Worm (Caenorhabditis elegans): Measurements from ENCODE around the gene R08F11.7.

The R08F11.7 gene

DNA sequence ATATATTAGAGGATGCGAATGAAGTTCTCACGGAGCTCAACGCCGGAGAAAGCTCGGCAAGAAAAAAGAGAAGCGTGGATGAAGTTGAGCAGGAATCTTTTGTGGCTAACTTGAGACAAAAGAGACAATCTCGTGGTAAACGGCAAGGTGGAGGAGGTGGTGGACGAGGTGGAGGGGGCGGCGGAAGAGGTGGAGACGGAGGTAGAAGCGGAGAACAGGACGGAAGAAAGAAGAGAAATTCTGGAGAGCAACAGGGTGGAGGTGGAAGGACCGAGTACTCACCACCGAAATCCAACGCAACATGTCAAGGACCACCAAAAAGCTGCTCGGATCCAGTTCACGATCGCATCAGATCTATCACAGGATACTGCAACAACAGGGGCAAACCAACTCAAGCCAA is 554 bp downstream of the R08F11.7 start:
- no peak for TF ChIP-seq scrt-1 (GFP tag; IDR thresholded peaks at IDR 0.05)
- TF ChIP-seq tbx-37 (GFP tag; conservative IDR thresholded peaks at IDR 0.05), result no peak
- no peak for TF ChIP-seq ceh-13 (GFP tag; optimal IDR thresholded peaks at IDR 0.05)
- TF ChIP-seq sea-1 (GFP tag; conservative IDR thresholded peaks at IDR 0.05), result no peak
- TF ChIP-seq ets-7 (tag; optimal IDR thresholded peaks at IDR 0.05), result no peak
- no peak for TF ChIP-seq hnd-1 (tag; optimal IDR thresholded peaks at IDR 0.05)
- TF ChIP-seq ama-1 (optimal IDR thresholded peaks at IDR 0.05), result no peak
- no peak for TF ChIP-seq F13C5.2 (tag; optimal IDR thresholded peaks at IDR 0.05)
- no peak for TF ChIP-seq tra-4 (tag; optimal IDR thresholded peaks at IDR 0.05)
- no peak for TF ChIP-seq flt-1 (GFP tag; IDR thresholded peaks at IDR 0.05)
- no peak for TF ChIP-seq B0310.2 (tag; optimal IDR thresholded peaks at IDR 0.05)
- no peak for TF ChIP-seq hmbx-1 (tag; optimal IDR thresholded peaks at IDR 0.05)
- TF ChIP-seq hmg-4 (GFP tag; optimal IDR thresholded peaks at IDR 0.05), result no peak
- no peak for TF ChIP-seq aly-1 (tag; optimal IDR thresholded peaks at IDR 0.05)
- no peak for TF ChIP-seq ceh-36 (tag; optimal IDR thresholded peaks at IDR 0.05)

DNA sequence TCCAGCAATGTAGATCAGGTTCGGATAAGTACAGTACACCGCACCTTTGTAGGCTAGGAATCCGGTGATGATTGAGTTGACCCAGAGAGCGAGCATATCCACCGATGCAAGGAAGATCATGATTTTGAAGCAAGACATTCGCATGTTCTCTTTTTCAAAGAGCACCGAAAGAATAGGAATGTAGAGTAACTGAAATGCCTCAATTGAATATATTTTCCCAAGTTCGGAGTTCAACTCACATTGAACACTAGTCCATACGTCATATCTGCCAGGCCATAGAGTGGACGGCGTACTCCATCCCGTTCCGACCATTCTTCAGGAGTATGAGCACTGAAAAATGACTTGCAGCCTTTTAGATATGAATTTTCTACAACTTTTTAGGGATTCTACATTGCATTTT is 9.9 kb downstream of the R08F11.7 start:
- no peak for TF ChIP-seq ceh-13 (GFP tag; optimal IDR thresholded peaks at IDR 0.05)
- TF ChIP-seq ceh-36 (tag; optimal IDR thresholded peaks at IDR 0.05), result no peak
- TF ChIP-seq hnd-1 (tag; optimal IDR thresholded peaks at IDR 0.05), result no peak

DNA sequence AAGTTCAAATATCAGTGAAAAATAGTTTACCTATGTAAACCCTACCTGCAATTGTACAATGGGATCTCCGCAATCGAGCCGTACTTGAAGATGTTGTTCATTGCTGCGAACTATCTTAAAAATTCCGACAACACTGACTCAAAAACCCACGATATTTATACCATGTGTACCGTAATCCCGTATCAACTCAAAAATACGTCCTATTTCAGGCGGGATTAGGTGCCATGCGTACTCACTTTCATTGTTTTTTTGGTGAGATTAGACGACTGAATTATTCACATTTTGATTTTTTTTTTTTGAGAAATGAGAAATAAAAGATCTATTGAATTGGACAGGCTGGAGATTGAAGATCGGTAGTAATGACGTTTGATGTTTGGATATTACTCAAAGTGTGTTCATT is 10.5 kb downstream of the R08F11.7 start, which contains the start of gene srt-30:
Gene srt-30 (minus strand): TSS at position 101 of the 400 bp plus-strand sequence.
- TF ChIP-seq pes-1 (GFP tag; IDR thresholded peaks at IDR 0.05), result no peak
- TF ChIP-seq ama-1 (optimal IDR thresholded peaks at IDR 0.05), result no peak
- no peak for TF ChIP-seq hnd-1 (tag; optimal IDR thresholded peaks at IDR 0.05)
- TF ChIP-seq aly-1 (tag; optimal IDR thresholded peaks at IDR 0.05), result no peak
- no peak for TF ChIP-seq B0310.2 (tag; optimal IDR thresholded peaks at IDR 0.05)
- TF ChIP-seq F13C5.2 (tag; optimal IDR thresholded peaks at IDR 0.05), result no peak
- TF ChIP-seq sea-1 (GFP tag; conservative IDR thresholded peaks at IDR 0.05), result no peak
- TF ChIP-seq hmg-4 (GFP tag; optimal IDR thresholded peaks at IDR 0.05), result no peak
- TF ChIP-seq ets-7 (tag; optimal IDR thresholded peaks at IDR 0.05), result no peak
- TF ChIP-seq ceh-36 (tag; optimal IDR thresholded peaks at IDR 0.05), result no peak
- TF ChIP-seq scrt-1 (GFP tag; IDR thresholded peaks at IDR 0.05), result no peak
- TF ChIP-seq flt-1 (GFP tag; IDR thresholded peaks at IDR 0.05), result no peak
- no peak for TF ChIP-seq tbx-37 (GFP tag; conservative IDR thresholded peaks at IDR 0.05)
- TF ChIP-seq tra-4 (tag; optimal IDR thresholded peaks at IDR 0.05), result no peak
- no peak for TF ChIP-seq tbx-11 (GFP tag; IDR thresholded peaks at IDR 0.05)

DNA sequence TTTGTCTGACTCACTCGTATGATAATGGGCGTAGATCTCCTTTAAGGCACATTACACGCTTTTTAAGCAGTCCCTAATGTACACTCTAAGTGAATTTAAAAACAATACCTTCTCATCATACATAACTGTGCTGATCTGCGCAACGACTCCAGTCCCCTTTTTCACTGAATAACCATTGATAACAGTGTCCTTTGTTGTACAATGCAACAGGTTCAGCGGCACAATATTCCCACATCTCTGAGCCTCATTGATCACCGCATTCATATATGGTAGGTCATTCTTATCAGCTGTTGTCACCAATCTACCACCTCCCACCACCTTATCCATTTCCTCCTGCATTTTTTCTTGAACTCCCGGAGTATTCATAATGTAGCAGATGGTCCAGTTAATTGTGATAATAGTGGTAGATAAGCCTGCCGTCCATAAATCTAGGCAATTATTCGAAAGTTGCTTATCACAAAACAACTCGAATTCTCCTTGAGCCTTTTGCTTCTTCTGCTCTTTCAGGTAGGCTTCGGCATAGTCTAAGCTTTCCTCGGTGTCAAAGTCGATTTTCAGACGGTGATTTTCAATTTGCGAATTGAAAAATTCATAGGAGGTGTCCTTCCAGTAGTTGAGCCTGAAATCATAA is 12.0 kb downstream of the R08F11.7 start:
- TF ChIP-seq ets-7 (tag; optimal IDR thresholded peaks at IDR 0.05), result no peak
- TF ChIP-seq ceh-13 (GFP tag; optimal IDR thresholded peaks at IDR 0.05), result no peak
- no peak for TF ChIP-seq hmbx-1 (tag; optimal IDR thresholded peaks at IDR 0.05)
- TF ChIP-seq B0310.2 (tag; optimal IDR thresholded peaks at IDR 0.05), result no peak
- no peak for TF ChIP-seq hmg-4 (GFP tag; optimal IDR thresholded peaks at IDR 0.05)
- no peak for TF ChIP-seq pes-1 (GFP tag; IDR thresholded peaks at IDR 0.05)
- TF ChIP-seq tbx-11 (GFP tag; IDR thresholded peaks at IDR 0.05), result no peak
- TF ChIP-seq scrt-1 (GFP tag; IDR thresholded peaks at IDR 0.05), result no peak
- TF ChIP-seq sea-1 (GFP tag; conservative IDR thresholded peaks at IDR 0.05), result no peak
- no peak for TF ChIP-seq ama-1 (optimal IDR thresholded peaks at IDR 0.05)
- TF ChIP-seq flt-1 (GFP tag; IDR thresholded peaks at IDR 0.05), result no peak
- TF ChIP-seq tra-4 (tag; optimal IDR thresholded peaks at IDR 0.05), result no peak
- TF ChIP-seq F13C5.2 (tag; optimal IDR thresholded peaks at IDR 0.05), result no peak
- no peak for TF ChIP-seq ceh-36 (tag; optimal IDR thresholded peaks at IDR 0.05)
- no peak for TF ChIP-seq hnd-1 (tag; optimal IDR thresholded peaks at IDR 0.05)
- no peak for TF ChIP-seq tbx-37 (GFP tag; conservative IDR thresholded peaks at IDR 0.05)

DNA sequence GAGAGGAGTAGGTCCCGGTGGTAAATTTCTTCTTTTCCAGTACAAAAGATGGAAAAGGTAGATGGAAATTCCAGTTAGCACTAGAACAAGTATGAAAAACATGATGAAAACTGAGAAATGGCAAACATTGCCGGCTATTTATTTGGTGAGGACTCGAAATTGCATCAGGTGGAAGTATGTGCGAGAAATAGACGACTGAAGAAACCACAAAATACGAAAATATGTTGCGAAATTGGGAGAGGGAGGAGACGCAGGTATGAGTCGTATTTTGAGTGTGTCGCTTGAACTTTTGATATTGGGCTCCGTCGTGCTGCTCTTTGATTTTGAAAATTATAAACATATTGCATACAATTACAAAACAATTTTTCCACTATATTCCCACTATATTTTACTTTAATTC is 13.5 kb downstream of the R08F11.7 start, which contains the start of gene cyp-33C8:
Gene cyp-33C8 (minus strand): TSS at position 200 of the 400 bp plus-strand sequence.
- TF ChIP-seq ceh-13 (GFP tag; optimal IDR thresholded peaks at IDR 0.05) (no peak), ets-7 (tag; optimal IDR thresholded peaks at IDR 0.05) (no peak), F13C5.2 (tag; optimal IDR thresholded peaks at IDR 0.05) (no peak), B0310.2 (tag; optimal IDR thresholded peaks at IDR 0.05) (no peak), ceh-36 (tag; optimal IDR thresholded peaks at IDR 0.05) (no peak), tra-4 (tag; optimal IDR thresholded peaks at IDR 0.05) (no peak), hmg-4 (GFP tag; optimal IDR thresholded peaks at IDR 0.05) (no peak), hnd-1 (tag; optimal IDR thresholded peaks at IDR 0.05) (no peak), aly-1 (tag; optimal IDR thresholded peaks at IDR 0.05) (no peak), ama-1 (optimal IDR thresholded peaks at IDR 0.05) (no peak), flt-1 (GFP tag; IDR thresholded peaks at IDR 0.05) (no peak), tbx-37 (GFP tag; conservative IDR thresholded peaks at IDR 0.05) (no peak), hmbx-1 (tag; optimal IDR thresholded peaks at IDR 0.05) (no peak), sea-1 (GFP tag; conservative IDR thresholded peaks at IDR 0.05) (no peak), scrt-1 (GFP tag; IDR thresholded peaks at IDR 0.05) (no peak), tbx-11 (GFP tag; IDR thresholded peaks at IDR 0.05) (no peak), pes-1 (GFP tag; IDR thresholded peaks at IDR 0.05) (no peak)

DNA sequence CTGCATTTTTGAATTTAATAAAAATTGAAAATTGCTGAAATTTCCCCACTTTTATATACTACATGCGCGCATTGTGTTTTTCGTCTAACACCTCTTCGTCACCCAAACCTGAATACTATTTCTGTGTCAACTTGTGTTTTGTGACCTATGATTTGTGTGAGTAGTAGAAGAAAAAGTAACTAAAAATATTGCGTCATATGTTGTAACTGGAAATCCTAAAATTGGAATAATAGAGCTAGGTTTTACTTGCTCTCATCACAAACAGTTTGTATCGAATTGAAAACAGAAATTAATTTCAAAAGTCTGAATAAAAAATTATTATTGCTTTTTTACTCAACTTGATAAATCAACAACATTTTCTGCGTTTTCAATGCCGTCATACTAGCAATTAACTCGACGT is 15.6 kb downstream of the R08F11.7 start, which contains the start of gene R08F11.4:
Gene R08F11.4 (minus strand): TSS at position 29 of the 400 bp plus-strand sequence.
- TF ChIP-seq flt-1 (GFP tag; IDR thresholded peaks at IDR 0.05), result no peak
- no peak for TF ChIP-seq B0310.2 (tag; optimal IDR thresholded peaks at IDR 0.05)
- TF ChIP-seq hnd-1 (tag; optimal IDR thresholded peaks at IDR 0.05), result no peak
- no peak for TF ChIP-seq sea-1 (GFP tag; conservative IDR thresholded peaks at IDR 0.05)
- no peak for TF ChIP-seq tra-4 (tag; optimal IDR thresholded peaks at IDR 0.05)
- no peak for TF ChIP-seq scrt-1 (GFP tag; IDR thresholded peaks at IDR 0.05)
- no peak for TF ChIP-seq hmg-4 (GFP tag; optimal IDR thresholded peaks at IDR 0.05)
- no peak for TF ChIP-seq tbx-11 (GFP tag; IDR thresholded peaks at IDR 0.05)
- TF ChIP-seq ceh-13 (GFP tag; optimal IDR thresholded peaks at IDR 0.05), result no peak
- TF ChIP-seq ceh-36 (tag; optimal IDR thresholded peaks at IDR 0.05), result no peak
- TF ChIP-seq aly-1 (tag; optimal IDR thresholded peaks at IDR 0.05), result no peak
- no peak for TF ChIP-seq hmbx-1 (tag; optimal IDR thresholded peaks at IDR 0.05)
- no peak for TF ChIP-seq tbx-37 (GFP tag; conservative IDR thresholded peaks at IDR 0.05)
- no peak for TF ChIP-seq F13C5.2 (tag; optimal IDR thresholded peaks at IDR 0.05)
- no peak for TF ChIP-seq pes-1 (GFP tag; IDR thresholded peaks at IDR 0.05)
- no peak for TF ChIP-seq ets-7 (tag; optimal IDR thresholded peaks at IDR 0.05)
- TF ChIP-seq ama-1 (optimal IDR thresholded peaks at IDR 0.05), result no peak

DNA sequence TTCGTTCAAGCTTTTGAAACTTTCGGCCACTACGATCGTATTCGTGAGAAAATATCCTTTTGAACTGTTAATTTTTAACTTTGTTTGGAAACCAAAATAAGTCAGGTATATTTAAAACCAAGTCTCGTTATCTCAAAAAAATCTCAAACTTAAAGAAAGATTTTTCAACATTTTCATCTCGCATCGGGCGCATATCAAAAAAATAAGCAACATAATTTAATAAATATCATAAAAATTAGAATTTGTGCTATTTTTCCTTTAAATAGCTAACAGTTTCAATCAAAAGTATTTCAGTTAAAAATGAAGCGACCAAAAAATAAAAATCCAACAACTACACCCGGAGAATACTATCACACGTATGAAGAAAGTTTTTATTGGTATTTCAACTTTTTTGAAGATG is 16.1 kb downstream of the R08F11.7 start, which contains the start of gene srw-7:
Gene srw-7 (plus strand): TSS at position 301 of the 400 bp plus-strand sequence.
- TF ChIP-seq hmg-4 (GFP tag; optimal IDR thresholded peaks at IDR 0.05) (no peak), scrt-1 (GFP tag; IDR thresholded peaks at IDR 0.05) (no peak)
